Fruit fly (Drosophila melanogaster): Measurements from ENCODE around the gene Arp10.

Arp10 gene

DNA sequence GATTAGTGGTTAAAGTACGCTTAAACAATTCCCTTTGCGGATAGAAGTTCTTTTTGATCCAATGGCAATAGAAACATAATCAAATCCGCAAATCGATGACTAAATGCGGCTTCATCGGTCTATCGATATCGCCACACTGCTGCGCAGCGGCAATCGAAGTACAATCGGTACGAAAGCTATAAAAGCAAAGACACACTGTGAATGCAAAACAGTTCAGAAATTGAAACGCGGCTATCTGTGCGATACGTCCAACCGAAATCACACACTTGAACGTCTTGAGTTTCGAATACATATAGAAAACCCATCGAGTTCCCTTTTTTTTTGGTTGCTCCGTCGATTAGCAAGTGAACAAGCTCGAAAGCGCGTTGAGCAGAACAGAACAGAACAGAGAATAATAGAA, 41.0 kb downstream of the Arp10 start, which contains the start of gene CG14207:
CG14207 (plus strand) TSS at position 203 of the 400 bp plus-strand sequence.
- TF ChIP-seq cic (GFP tag; optimal IDR thresholded peaks at IDR 0.05) (peak; percentile 16), CG12768 (GFP tag; optimal IDR thresholded peaks at IDR 0.05) (peak; percentile 17), CG5204 (GFP tag; optimal IDR thresholded peaks at IDR 0.05) (no peak), cnc (optimal IDR thresholded peaks at IDR 0.05) (no peak), Mnt (GFP tag; optimal IDR thresholded peaks at IDR 0.05) (peak; percentile 59), CG33017 (tag; optimal IDR thresholded peaks at IDR 0.05) (no peak), pad (GFP tag; optimal IDR thresholded peaks at IDR 0.05) (no peak), tj (GFP tag; optimal IDR thresholded peaks at IDR 0.05) (peak; percentile 20), CG11617 (GFP tag; optimal IDR thresholded peaks at IDR 0.05) (no peak), CG14711 (tag; optimal IDR thresholded peaks at IDR 0.05) (no peak), kay (GFP tag; ENCODE audit: borderline replicate concordance) (no peak), ovo (GFP tag; optimal IDR thresholded peaks at IDR 0.05) (peak; percentile 7), Crg-1 (GFP tag; optimal IDR thresholded peaks at IDR 0.05) (peak; percentile 16), bab1 (GFP tag; optimal IDR thresholded peaks at IDR 0.05) (peak; percentile 68), CG7101 (tag; optimal IDR thresholded peaks at IDR 0.05) (peak; percentile 44), Hr96 (GFP tag; optimal IDR thresholded peaks at IDR 0.05) (no peak), CG1620 (GFP tag; optimal IDR thresholded peaks at IDR 0.05) (peak; percentile 55), Clk (GFP tag; optimal IDR thresholded peaks at IDR 0.05) (no peak), CG7045 (GFP tag; optimal IDR thresholded peaks at IDR 0.05) (no peak), toe (GFP tag; optimal IDR thresholded peaks at IDR 0.05) (no peak)

DNA sequence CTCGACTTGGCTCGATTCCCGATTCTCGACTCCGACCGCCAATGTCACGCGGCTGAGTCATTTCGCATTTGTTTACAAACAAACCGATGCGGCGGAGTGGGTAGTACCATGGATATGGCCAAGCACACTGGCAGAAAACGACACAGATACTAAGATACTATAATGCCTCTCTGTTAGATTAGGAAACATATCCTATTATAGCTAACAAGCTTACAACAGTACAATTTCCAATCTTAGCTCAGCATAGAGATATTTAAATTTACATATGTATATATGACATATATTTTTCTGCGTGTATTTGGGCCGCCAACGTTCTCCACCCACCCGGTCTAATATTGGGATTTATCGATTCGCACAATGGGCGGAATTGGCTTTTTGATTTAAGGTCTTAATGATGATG, 42.0 kb downstream of the Arp10 start:
- peak; percentile 2 for TF ChIP-seq CG5204 (GFP tag; optimal IDR thresholded peaks at IDR 0.05)
- no peak for TF ChIP-seq ovo (GFP tag; optimal IDR thresholded peaks at IDR 0.05)
- peak; percentile 14 for TF ChIP-seq CG7045 (GFP tag; optimal IDR thresholded peaks at IDR 0.05)

DNA sequence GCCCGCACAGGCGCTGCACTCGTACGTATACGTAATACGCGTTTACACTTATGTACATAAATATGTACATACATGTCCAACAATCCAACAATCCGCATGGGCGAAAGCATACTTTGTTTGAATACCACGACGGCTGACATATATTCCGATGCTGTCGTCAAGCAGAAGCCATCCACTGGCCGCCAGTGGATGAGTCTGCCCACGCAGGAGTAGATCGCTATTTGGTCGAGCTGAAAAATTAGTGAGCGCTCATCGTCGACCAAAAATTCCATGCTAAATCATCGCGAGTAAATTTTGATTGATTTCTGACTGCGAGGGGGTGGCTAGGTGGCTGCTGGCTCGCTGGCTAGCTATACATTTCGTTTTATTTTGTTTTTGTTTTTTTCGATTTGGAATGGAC, 43.5 kb downstream of the Arp10 start:
- TF ChIP-seq Mnt (GFP tag; optimal IDR thresholded peaks at IDR 0.05), result no peak
- TF ChIP-seq cic (GFP tag; optimal IDR thresholded peaks at IDR 0.05), result no peak
- no peak for TF ChIP-seq CG14711 (tag; optimal IDR thresholded peaks at IDR 0.05)
- no peak for TF ChIP-seq tj (GFP tag; optimal IDR thresholded peaks at IDR 0.05)
- TF ChIP-seq CG11617 (GFP tag; optimal IDR thresholded peaks at IDR 0.05), result no peak
- no peak for TF ChIP-seq Crg-1 (GFP tag; optimal IDR thresholded peaks at IDR 0.05)
- TF ChIP-seq CG33017 (tag; optimal IDR thresholded peaks at IDR 0.05), result no peak
- no peak for TF ChIP-seq CG5204 (GFP tag; optimal IDR thresholded peaks at IDR 0.05)
- TF ChIP-seq cnc (optimal IDR thresholded peaks at IDR 0.05), result no peak
- TF ChIP-seq Hr96 (GFP tag; optimal IDR thresholded peaks at IDR 0.05), result no peak
- no peak for TF ChIP-seq ovo (GFP tag; optimal IDR thresholded peaks at IDR 0.05)
- TF ChIP-seq CG1620 (GFP tag; optimal IDR thresholded peaks at IDR 0.05), result no peak
- no peak for TF ChIP-seq bab1 (GFP tag; optimal IDR thresholded peaks at IDR 0.05)
- TF ChIP-seq pad (GFP tag; optimal IDR thresholded peaks at IDR 0.05), result no peak
- no peak for TF ChIP-seq kay (GFP tag; ENCODE audit: borderline replicate concordance)
- TF ChIP-seq CG7045 (GFP tag; optimal IDR thresholded peaks at IDR 0.05), result no peak
- no peak for TF ChIP-seq CG7101 (tag; optimal IDR thresholded peaks at IDR 0.05)

DNA sequence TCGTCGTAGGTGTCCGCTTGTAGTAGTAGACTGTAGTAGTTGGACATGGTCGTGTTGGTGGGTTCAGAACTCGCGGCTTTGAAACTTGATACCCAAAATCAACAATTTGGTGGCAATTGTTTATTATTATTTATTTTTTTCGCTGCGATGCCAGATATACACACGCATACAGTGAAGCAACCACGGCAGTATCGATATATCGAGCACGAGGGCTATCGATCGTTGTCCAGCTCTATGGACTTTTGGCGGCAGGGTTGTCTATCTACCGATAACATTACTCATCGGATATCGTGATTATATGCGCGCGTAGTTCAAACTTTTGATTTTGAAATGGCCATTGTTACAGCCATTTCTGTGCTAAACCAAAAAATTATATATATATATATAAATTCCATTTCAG, 44.3 kb downstream of the Arp10 start, which contains the start of gene CG14220:
CG14220 (minus strand) TSS at position 208 of the 400 bp plus-strand sequence.
- no peak for TF ChIP-seq kay (GFP tag; ENCODE audit: borderline replicate concordance)
- TF ChIP-seq CG11617 (GFP tag; optimal IDR thresholded peaks at IDR 0.05), result no peak
- no peak for TF ChIP-seq Clk (GFP tag; optimal IDR thresholded peaks at IDR 0.05)
- TF ChIP-seq bab1 (GFP tag; optimal IDR thresholded peaks at IDR 0.05), result peak; percentile 49
- TF ChIP-seq cnc (optimal IDR thresholded peaks at IDR 0.05), result no peak
- TF ChIP-seq tj (GFP tag; optimal IDR thresholded peaks at IDR 0.05), result peak; percentile 42
- no peak for TF ChIP-seq CG5204 (GFP tag; optimal IDR thresholded peaks at IDR 0.05)
- TF ChIP-seq pad (GFP tag; optimal IDR thresholded peaks at IDR 0.05), result peak; percentile 11
- TF ChIP-seq CG7045 (GFP tag; optimal IDR thresholded peaks at IDR 0.05), result no peak
- TF ChIP-seq CG14711 (tag; optimal IDR thresholded peaks at IDR 0.05), result peak; percentile 94
- TF ChIP-seq Hr96 (GFP tag; optimal IDR thresholded peaks at IDR 0.05), result no peak
- peak; percentile 36 for TF ChIP-seq CG7101 (tag; optimal IDR thresholded peaks at IDR 0.05)
- TF ChIP-seq toe (GFP tag; optimal IDR thresholded peaks at IDR 0.05), result no peak
- peak; percentile 10 for TF ChIP-seq ovo (GFP tag; optimal IDR thresholded peaks at IDR 0.05)
- no peak for TF ChIP-seq CG33017 (tag; optimal IDR thresholded peaks at IDR 0.05)
- peak; percentile 57 for TF ChIP-seq Mnt (GFP tag; optimal IDR thresholded peaks at IDR 0.05)
- no peak for TF ChIP-seq CG12768 (GFP tag; optimal IDR thresholded peaks at IDR 0.05)
- peak; percentile 8 for TF ChIP-seq CG1620 (GFP tag; optimal IDR thresholded peaks at IDR 0.05)
- peak; percentile 29 for TF ChIP-seq cic (GFP tag; optimal IDR thresholded peaks at IDR 0.05)
- TF ChIP-seq Crg-1 (GFP tag; optimal IDR thresholded peaks at IDR 0.05), result peak; percentile 23

DNA sequence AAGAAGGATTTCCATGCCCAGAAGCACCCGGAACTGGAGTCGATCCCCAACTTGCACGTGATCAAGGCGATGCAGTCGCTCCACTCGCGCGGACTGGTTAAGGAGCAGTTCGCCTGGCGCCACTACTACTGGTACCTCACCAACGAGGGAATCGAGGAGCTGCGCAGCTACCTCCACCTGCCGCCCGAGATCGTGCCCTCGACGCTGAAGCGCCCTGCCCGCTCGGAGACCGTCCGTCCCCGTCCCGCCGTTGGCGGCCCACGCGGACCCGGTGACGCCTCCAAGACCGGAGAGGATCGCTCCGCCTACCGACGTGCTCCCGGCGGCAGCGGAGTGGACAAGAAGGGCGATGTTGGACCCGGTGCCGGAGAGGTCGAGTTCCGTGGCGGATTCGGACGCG, 47.5 kb downstream of the Arp10 start:
- TF ChIP-seq CG14711 (tag; optimal IDR thresholded peaks at IDR 0.05), result no peak
- no peak for TF ChIP-seq pad (GFP tag; optimal IDR thresholded peaks at IDR 0.05)
- no peak for TF ChIP-seq CG11617 (GFP tag; optimal IDR thresholded peaks at IDR 0.05)
- TF ChIP-seq CG7101 (tag; optimal IDR thresholded peaks at IDR 0.05), result no peak
- no peak for TF ChIP-seq Crg-1 (GFP tag; optimal IDR thresholded peaks at IDR 0.05)
- no peak for TF ChIP-seq CG12768 (GFP tag; optimal IDR thresholded peaks at IDR 0.05)
- TF ChIP-seq cnc (optimal IDR thresholded peaks at IDR 0.05), result no peak
- no peak for TF ChIP-seq cic (GFP tag; optimal IDR thresholded peaks at IDR 0.05)
- no peak for TF ChIP-seq CG1620 (GFP tag; optimal IDR thresholded peaks at IDR 0.05)
- TF ChIP-seq CG5204 (GFP tag; optimal IDR thresholded peaks at IDR 0.05), result no peak
- no peak for TF ChIP-seq bab1 (GFP tag; optimal IDR thresholded peaks at IDR 0.05)
- TF ChIP-seq toe (GFP tag; optimal IDR thresholded peaks at IDR 0.05), result no peak
- no peak for TF ChIP-seq tj (GFP tag; optimal IDR thresholded peaks at IDR 0.05)
- no peak for TF ChIP-seq CG33017 (tag; optimal IDR thresholded peaks at IDR 0.05)
- TF ChIP-seq kay (GFP tag; ENCODE audit: borderline replicate concordance), result no peak
- no peak for TF ChIP-seq Hr96 (GFP tag; optimal IDR thresholded peaks at IDR 0.05)
- TF ChIP-seq CG7045 (GFP tag; optimal IDR thresholded peaks at IDR 0.05), result no peak
- TF ChIP-seq ovo (GFP tag; optimal IDR thresholded peaks at IDR 0.05), result no peak
- no peak for TF ChIP-seq Mnt (GFP tag; optimal IDR thresholded peaks at IDR 0.05)
- TF ChIP-seq Clk (GFP tag; optimal IDR thresholded peaks at IDR 0.05), result no peak

All from whole organism, adult.